Fruit fly (Drosophila melanogaster): ENCODE results near the gene CG9386.

The CG9386 gene

dm6 chr3R:9603022-9603942 lies 48.1 kb upstream of the CG9386 start:
- TF ChIP-seq Mio (GFP tag; optimal IDR thresholded peaks at IDR 0.05) (no peak), GATAd (GFP tag; optimal IDR thresholded peaks at IDR 0.05) (no peak), Vsx2 (GFP tag; optimal IDR thresholded peaks at IDR 0.05; ENCODE audit: partially characterized antibody) (no peak), dsf (GFP tag; optimal IDR thresholded peaks at IDR 0.05; ENCODE audit: borderline replicate concordance) (no peak), ey (GFP tag; optimal IDR thresholded peaks at IDR 0.05) (no peak), foxo (GFP tag; optimal IDR thresholded peaks at IDR 0.05) (no peak), Abd-B (GFP tag; optimal IDR thresholded peaks at IDR 0.05) (no peak), lola (GFP tag; optimal IDR thresholded peaks at IDR 0.05) (no peak), rgr (GFP tag; optimal IDR thresholded peaks at IDR 0.05) (no peak), OdsH (GFP tag; optimal IDR thresholded peaks at IDR 0.05) (no peak), Rel (GFP tag; optimal IDR thresholded peaks at IDR 0.05) (no peak), Rel (tag; optimal IDR thresholded peaks at IDR 0.05) (no peak), woc (GFP tag; optimal IDR thresholded peaks at IDR 0.05) (no peak), Hnf4 (GFP tag; optimal IDR thresholded peaks at IDR 0.05) (no peak), CrebA (GFP tag; optimal IDR thresholded peaks at IDR 0.05; ENCODE audit: borderline replicate concordance) (no peak), CG32264 (GFP tag; optimal IDR thresholded peaks at IDR 0.05) (no peak), Dfd (GFP tag; optimal IDR thresholded peaks at IDR 0.05) (no peak), brk (GFP tag; optimal IDR thresholded peaks at IDR 0.05) (no peak), HLH106 (tag; optimal IDR thresholded peaks at IDR 0.05) (no peak), CG9705 (GFP tag; optimal IDR thresholded peaks at IDR 0.05) (no peak)

DNA sequence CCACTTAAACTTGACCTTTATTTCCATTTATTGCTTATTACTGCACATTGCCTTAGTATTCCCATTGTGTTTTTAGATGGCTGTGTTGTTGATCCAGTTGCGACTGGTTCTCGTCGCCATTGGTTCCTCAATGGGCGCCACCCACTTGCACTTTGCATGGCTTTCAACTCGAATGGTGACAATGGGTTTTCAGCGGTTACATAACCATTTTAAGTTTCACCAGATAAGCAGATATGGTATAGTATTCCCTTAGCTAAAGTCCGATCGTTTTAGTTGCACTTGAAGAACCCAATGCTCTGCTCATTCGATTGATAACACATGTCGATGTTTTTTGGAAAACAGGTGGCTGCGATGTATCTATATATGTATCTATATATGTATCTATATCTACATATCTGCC lies 46.7 kb upstream of the CG9386 start:
- no peak for TF ChIP-seq Rel (GFP tag; optimal IDR thresholded peaks at IDR 0.05)
- TF ChIP-seq Rel (tag; optimal IDR thresholded peaks at IDR 0.05): no peak
- peak; percentile 39 for TF ChIP-seq Hr83 (GFP tag; optimal IDR thresholded peaks at IDR 0.05; ENCODE audit: poor library complexity, severe bottlenecking)

- peak in 1 of 2 experiments; percentile 41 for TF ChIP-seq foxo (GFP tag; optimal IDR thresholded peaks at IDR 0.05)
- TF ChIP-seq psq (GFP tag; optimal IDR thresholded peaks at IDR 0.05): peak; percentile 30
- no peak for TF ChIP-seq CG32264 (GFP tag; optimal IDR thresholded peaks at IDR 0.05)
- peak; percentile 31 for TF ChIP-seq h (GFP tag; optimal IDR thresholded peaks at IDR 0.05)
- no peak for TF ChIP-seq brk (GFP tag; optimal IDR thresholded peaks at IDR 0.05)
- no peak for TF ChIP-seq fru (GFP tag; optimal IDR thresholded peaks at IDR 0.05)
- TF ChIP-seq tai (GFP tag; optimal IDR thresholded peaks at IDR 0.05): no peak
- peak; percentile 20 for TF ChIP-seq rgr (GFP tag; optimal IDR thresholded peaks at IDR 0.05)
- no peak for TF ChIP-seq Dif (GFP tag; optimal IDR thresholded peaks at IDR 0.05; ENCODE audit: partially characterized antibody)
- TF ChIP-seq Jra (GFP tag; optimal IDR thresholded peaks at IDR 0.05): no peak
- peak; percentile 51 for TF ChIP-seq Sp1 (GFP tag; optimal IDR thresholded peaks at IDR 0.05)
- TF ChIP-seq usp (GFP tag; optimal IDR thresholded peaks at IDR 0.05): no peak
- peak; percentile 27 for TF ChIP-seq OdsH (GFP tag; optimal IDR thresholded peaks at IDR 0.05)
- TF ChIP-seq Myc (optimal IDR thresholded peaks at IDR 0.05): no peak
- TF ChIP-seq CG9705 (GFP tag; optimal IDR thresholded peaks at IDR 0.05): no peak
- no peak for TF ChIP-seq Abd-B (GFP tag; optimal IDR thresholded peaks at IDR 0.05)
- TF ChIP-seq lola (GFP tag; optimal IDR thresholded peaks at IDR 0.05): no peak
- TF ChIP-seq Vsx2 (GFP tag; optimal IDR thresholded peaks at IDR 0.05; ENCODE audit: partially characterized antibody): no peak
- TF ChIP-seq woc (GFP tag; optimal IDR thresholded peaks at IDR 0.05): no peak
- no peak for TF ChIP-seq N (GFP tag; optimal IDR thresholded peaks at IDR 0.05)
These were observed 45.4 kb upstream of the CG9386 start for dm6 chr3R:9600558-9600959.

DNA sequence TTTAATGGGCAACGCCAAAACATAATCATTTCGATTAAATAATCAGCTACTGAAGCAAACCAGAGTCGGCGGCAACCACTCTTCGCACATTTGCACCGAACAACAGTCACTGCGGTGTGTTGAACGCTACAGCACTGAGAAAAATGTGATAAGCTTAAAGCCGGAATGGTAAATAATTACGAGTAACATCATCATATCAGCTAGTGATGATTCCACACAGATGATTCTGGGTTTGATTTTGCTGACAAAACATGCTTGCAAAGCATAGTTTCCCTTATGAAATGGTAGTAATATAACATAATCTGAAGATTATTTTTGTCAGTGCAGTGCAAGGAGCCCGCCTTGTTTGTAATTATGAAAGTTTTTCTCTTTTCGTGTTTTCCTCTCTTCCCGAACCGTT lies 42.9 kb upstream of the CG9386 start:
- TF ChIP-seq ey (GFP tag; optimal IDR thresholded peaks at IDR 0.05): peak; percentile 53
- peak in 1 of 2 experiments; percentile 70 for TF ChIP-seq foxo (GFP tag; optimal IDR thresholded peaks at IDR 0.05)
- no peak for TF ChIP-seq Hr78 (GFP tag; optimal IDR thresholded peaks at IDR 0.05)
- TF ChIP-seq OdsH (GFP tag; optimal IDR thresholded peaks at IDR 0.05): peak; percentile 29
- peak; percentile 52 for TF ChIP-seq fru (GFP tag; optimal IDR thresholded peaks at IDR 0.05)
- peak; percentile 24 for TF ChIP-seq Hnf4 (GFP tag; optimal IDR thresholded peaks at IDR 0.05)
- TF ChIP-seq Sp1 (GFP tag; optimal IDR thresholded peaks at IDR 0.05): peak; percentile 41
- TF ChIP-seq HLH106 (tag; optimal IDR thresholded peaks at IDR 0.05): peak; percentile 55
- no peak for TF ChIP-seq Vsx2 (GFP tag; optimal IDR thresholded peaks at IDR 0.05; ENCODE audit: partially characterized antibody)
- peak; percentile 42 for TF ChIP-seq psq (GFP tag; optimal IDR thresholded peaks at IDR 0.05)
- peak; percentile 50 for TF ChIP-seq rgr (GFP tag; optimal IDR thresholded peaks at IDR 0.05)
- peak; percentile 65 for TF ChIP-seq h (GFP tag; optimal IDR thresholded peaks at IDR 0.05)
- peak; percentile 21 for TF ChIP-seq dmrt93B (GFP tag; optimal IDR thresholded peaks at IDR 0.05)
- peak; percentile 59 for TF ChIP-seq br (GFP tag; optimal IDR thresholded peaks at IDR 0.05)
- TF ChIP-seq GATAd (GFP tag; optimal IDR thresholded peaks at IDR 0.05): no peak

All from whole organism, wandering third instar larva.